Worm (Caenorhabditis elegans): ENCODE measurements around the gene scl-18.
A peak's percentile ranks its signal among the peaks of the same experiment; 100 is the strongest.

Gene scl-18

DNA sequence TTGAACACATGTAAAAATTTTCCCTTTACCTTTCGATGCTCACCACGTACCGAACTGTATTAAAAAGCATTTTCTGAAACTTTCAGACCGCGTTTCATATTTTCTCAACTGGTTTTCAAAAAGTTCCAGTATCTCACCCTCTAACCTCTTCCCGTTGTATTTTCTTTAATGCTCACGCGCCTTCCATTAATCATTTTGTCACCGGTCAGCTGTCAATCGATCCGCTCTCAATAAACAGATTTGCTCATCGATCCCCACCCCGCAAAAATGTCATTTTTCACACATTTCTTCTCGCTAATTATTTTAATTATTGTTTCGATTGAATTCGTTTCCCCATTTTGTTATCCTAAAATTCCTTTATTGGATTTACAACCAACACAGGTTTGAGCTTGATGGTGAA is 24.8 kb upstream of the scl-18 start, which contains the start of gene lpr-2:
lpr-2 (plus strand) TSS at position 189 of the 400 bp plus-strand sequence.
- TF ChIP-seq egl-13 (tag; optimal IDR thresholded peaks at IDR 0.05): no peak
- peak; percentile 45 for TF ChIP-seq lin-39 (tag; optimal IDR thresholded peaks at IDR 0.05)
- 0 out of 2 replicates have a peak, but pooled peaks have one; percentile 3 for TF ChIP-seq nhr-19 (GFP tag; conservative IDR thresholded peaks at IDR 0.05)
- no peak for TF ChIP-seq unc-130 (tag; optimal IDR thresholded peaks at IDR 0.05)
- TF ChIP-seq lsy-2 (tag; optimal IDR thresholded peaks at IDR 0.05): peak in 1 of 2 experiments; percentile 3
- no peak for TF ChIP-seq nhr-77 (tag; optimal IDR thresholded peaks at IDR 0.05)
- peak; percentile 47 for TF ChIP-seq rnt-1 (tag; optimal IDR thresholded peaks at IDR 0.05)
- TF ChIP-seq nhr-71 (tag; optimal IDR thresholded peaks at IDR 0.05): peak; percentile 26
- TF ChIP-seq elt-3 (tag; optimal IDR thresholded peaks at IDR 0.05): no peak

DNA sequence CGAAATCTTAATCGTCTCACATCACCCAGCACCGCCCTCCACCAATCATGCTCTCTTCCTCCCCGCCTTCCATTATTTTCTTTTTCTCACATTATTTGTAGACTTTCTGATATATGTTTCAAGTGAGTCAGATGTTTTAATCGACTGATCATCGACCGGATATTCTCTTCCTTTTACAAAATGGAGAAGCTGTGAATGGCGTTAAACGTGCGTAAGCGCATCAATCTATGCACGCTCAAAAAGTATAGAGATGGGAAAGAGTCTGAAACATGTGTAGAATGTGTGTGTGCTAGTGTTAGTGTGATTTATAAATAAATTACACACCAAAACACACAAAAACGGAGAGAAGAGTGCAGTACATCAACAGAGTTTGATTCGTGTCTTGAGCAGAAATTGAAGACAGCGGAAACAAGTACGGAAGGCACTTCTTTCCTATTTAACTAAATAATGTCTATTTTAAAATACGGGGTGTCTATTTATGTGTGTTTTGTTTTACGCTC is 22.8 kb upstream of the scl-18 start:
- TF ChIP-seq lin-13 (GFP tag; optimal IDR thresholded peaks at IDR 0.05): no peak
- TF ChIP-seq snpc-4 (tag; optimal IDR thresholded peaks at IDR 0.05): no peak
- peak; percentile 62 for TF ChIP-seq egl-13 (tag; optimal IDR thresholded peaks at IDR 0.05)
- TF ChIP-seq nhr-47 (tag; optimal IDR thresholded peaks at IDR 0.05): peak; percentile 16
- peak; percentile 21 for TF ChIP-seq unc-86 (tag; optimal IDR thresholded peaks at IDR 0.05)
- no peak for TF ChIP-seq alr-1 (tag; optimal IDR thresholded peaks at IDR 0.05; ENCODE audit: borderline replicate concordance)
- TF ChIP-seq lin-14 (GFP tag; optimal IDR thresholded peaks at IDR 0.05): peak; percentile 13
- TF ChIP-seq nhr-71 (tag; optimal IDR thresholded peaks at IDR 0.05): peak; percentile 75

DNA sequence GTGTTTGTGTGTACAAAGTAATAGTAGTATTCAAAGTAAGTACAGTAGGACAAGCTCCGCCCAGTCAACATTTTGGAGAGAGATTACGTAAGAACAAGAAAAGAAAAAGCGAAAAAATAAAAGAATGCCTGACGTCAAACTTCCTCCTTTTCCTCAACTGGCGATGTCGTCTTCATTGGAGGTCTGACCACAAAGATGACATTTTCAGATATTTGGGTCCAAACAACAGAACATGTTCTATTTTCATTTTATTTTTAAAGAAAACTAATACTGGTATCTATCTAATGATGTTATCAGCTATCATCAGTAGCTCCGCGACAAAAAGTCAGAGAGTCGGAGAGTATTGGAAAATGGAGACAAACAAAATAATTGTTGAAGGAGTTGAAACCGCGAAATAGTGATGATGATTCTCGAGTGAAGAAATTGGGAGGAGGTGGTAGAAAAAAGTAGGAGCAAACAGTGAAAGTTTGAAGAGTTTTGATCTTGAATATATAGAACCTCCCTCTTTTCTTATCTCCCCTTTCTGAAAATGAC is 19.5 kb upstream of the scl-18 start, which contains the start of gene lips-5:
lips-5 (minus strand) TSS at position 51 of the 534 bp plus-strand sequence.
- TF ChIP-seq lin-39 (tag; optimal IDR thresholded peaks at IDR 0.05) (no peak), elt-2 (tag; optimal IDR thresholded peaks at IDR 0.05) (peak; percentile 30)

DNA sequence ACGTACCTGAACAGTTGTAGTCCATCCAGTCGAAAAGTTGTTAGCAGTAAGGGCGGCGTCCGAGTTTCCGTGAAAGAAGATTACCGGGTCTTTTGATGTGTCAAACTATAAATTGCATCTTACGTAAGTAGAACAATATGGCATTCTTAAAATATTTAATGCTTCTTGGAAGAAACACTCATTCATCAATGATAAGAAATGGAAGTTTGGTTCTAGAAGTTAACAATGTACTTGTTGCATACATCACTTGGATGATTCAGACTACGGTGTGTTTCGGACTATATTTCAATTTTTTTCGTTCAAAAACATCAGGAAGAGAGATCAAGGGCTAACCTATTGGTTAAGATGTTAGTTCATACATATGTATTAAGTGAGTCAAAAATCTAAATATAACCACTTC is 17.9 kb upstream of the scl-18 start:
- TF ChIP-seq nhr-12 (tag; optimal IDR thresholded peaks at IDR 0.05): no peak
- TF ChIP-seq vab-15 (tag; optimal IDR thresholded peaks at IDR 0.05): no peak
- no peak for TF ChIP-seq efl-1 (optimal IDR thresholded peaks at IDR 0.05)
- TF ChIP-seq efl-1 (GFP tag; optimal IDR thresholded peaks at IDR 0.05 in 1 of 2): peak in 1 of 2 experiments; percentile 94

DNA sequence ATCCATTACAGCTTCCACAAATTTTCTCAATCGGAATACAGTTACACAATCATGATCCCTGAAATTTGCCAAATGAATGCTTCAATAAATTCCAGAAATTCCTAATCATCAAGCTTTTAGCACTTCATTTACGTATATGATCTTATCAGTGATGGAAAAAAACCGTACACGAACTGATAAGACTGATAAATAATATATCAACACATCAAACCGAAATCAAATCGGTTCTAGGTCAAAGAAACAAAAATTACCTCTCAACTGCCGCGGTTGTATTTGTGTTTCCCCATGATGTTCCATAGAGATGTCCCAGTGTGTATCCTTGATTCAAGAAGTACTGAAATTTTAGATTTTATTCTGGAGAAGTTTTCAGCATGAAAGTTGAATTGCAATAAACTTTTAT is 16.8 kb upstream of the scl-18 start:
- TF ChIP-seq nhr-28 (tag; optimal IDR thresholded peaks at IDR 0.05) (no peak), alr-1 (tag; optimal IDR thresholded peaks at IDR 0.05; ENCODE audit: borderline replicate concordance) (no peak), tlp-1 (tag; optimal IDR thresholded peaks at IDR 0.05) (peak; percentile 70), elt-2 (tag; optimal IDR thresholded peaks at IDR 0.05) (peak; percentile 82), swsn-7 (tag; optimal IDR thresholded peaks at IDR 0.05) (no peak), dsc-1 (tag; optimal IDR thresholded peaks at IDR 0.05) (no peak), ztf-11 (tag; optimal IDR thresholded peaks at IDR 0.05) (no peak), pqm-1 (tag; optimal IDR thresholded peaks at IDR 0.05) (peak; percentile 84), lin-14 (GFP tag; optimal IDR thresholded peaks at IDR 0.05) (peak; percentile 10)

DNA sequence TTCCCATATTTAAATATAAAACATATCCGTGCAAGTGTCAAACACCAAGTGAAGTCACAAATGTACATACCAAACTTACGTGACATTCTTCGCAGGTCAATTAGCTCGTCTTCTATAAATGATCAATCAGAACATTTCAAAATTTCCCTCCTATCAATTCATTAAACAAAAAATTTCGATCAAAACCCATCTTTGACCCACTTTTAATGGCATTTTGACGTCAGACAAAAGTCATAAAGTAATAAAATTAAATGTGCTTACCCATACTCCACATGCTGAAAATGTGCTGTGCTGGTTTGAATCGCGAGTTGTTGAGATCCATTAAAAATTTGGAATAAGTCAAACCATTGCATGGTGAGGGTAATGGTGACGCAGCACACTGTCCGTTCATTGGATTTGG is 15.5 kb upstream of the scl-18 start:
- TF ChIP-seq unc-86 (tag; optimal IDR thresholded peaks at IDR 0.05) (no peak), hlh-4 (tag; optimal IDR thresholded peaks at IDR 0.05) (no peak), snpc-4 (tag; optimal IDR thresholded peaks at IDR 0.05) (no peak), lin-13 (GFP tag; optimal IDR thresholded peaks at IDR 0.05) (no peak), jun-1 (tag; optimal IDR thresholded peaks at IDR 0.05) (no peak), xbp-1 (tag; optimal IDR thresholded peaks at IDR 0.05) (no peak)

DNA sequence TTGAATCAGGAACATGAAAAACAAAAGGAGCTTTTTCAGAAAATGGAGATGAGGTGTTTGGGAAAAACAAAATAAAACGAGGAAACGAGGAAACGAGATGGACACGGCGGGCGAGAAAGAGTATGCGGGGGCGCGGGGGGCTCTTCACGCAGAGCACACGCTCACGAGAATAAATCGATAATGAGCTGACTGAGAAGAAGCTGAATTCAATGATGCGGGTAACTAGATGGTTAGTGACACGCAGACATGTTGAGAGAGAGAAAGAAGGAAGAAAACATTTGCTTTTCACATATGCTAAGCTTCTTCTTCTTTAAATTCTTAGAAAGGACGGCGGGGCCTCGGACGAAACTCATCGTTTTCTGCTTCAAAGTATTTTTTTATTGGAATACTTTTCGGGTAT is 11.3 kb upstream of the scl-18 start:
- TF ChIP-seq xbp-1 (tag; optimal IDR thresholded peaks at IDR 0.05): peak; percentile 48
- TF ChIP-seq ces-1 (GFP tag; optimal IDR thresholded peaks at IDR 0.05): peak; percentile 47
- peak; percentile 94 for TF ChIP-seq lin-14 (GFP tag; optimal IDR thresholded peaks at IDR 0.05)
- peak; percentile 41 for TF ChIP-seq zag-1 (tag; optimal IDR thresholded peaks at IDR 0.05)
- no peak for TF ChIP-seq C04F5.9 (tag; optimal IDR thresholded peaks at IDR 0.05)
- TF ChIP-seq fkh-4 (tag; optimal IDR thresholded peaks at IDR 0.05; ENCODE audit: borderline replicate concordance): peak; percentile 20
- no peak for TF ChIP-seq ama-1 (optimal IDR thresholded peaks at IDR 0.05)
- no peak for TF ChIP-seq nhr-237 (tag; optimal IDR thresholded peaks at IDR 0.05)
- TF ChIP-seq blmp-1 (tag; optimal IDR thresholded peaks at IDR 0.05): no peak
- TF ChIP-seq fkh-10 (GFP tag; optimal IDR thresholded peaks at IDR 0.05): peak; percentile 60
- TF ChIP-seq sox-4 (tag; optimal IDR thresholded peaks at IDR 0.05): peak; percentile 3
- TF ChIP-seq efl-1 (optimal IDR thresholded peaks at IDR 0.05): peak in 1 of 2 experiments; percentile 31
- TF ChIP-seq efl-1 (GFP tag; optimal IDR thresholded peaks at IDR 0.05 in 1 of 2): no peak
- peak in 1 of 2 experiments; percentile 58 for TF ChIP-seq lin-35 (GFP tag; optimal IDR thresholded peaks at IDR 0.05)
- TF ChIP-seq irx-1 (tag; optimal IDR thresholded peaks at IDR 0.05): peak; percentile 44
- peak; percentile 57 for TF ChIP-seq tbx-2 (tag; optimal IDR thresholded peaks at IDR 0.05)
